Fruit fly (Drosophila melanogaster): ENCODE measurements around the gene neur.

The neur gene

DNA sequence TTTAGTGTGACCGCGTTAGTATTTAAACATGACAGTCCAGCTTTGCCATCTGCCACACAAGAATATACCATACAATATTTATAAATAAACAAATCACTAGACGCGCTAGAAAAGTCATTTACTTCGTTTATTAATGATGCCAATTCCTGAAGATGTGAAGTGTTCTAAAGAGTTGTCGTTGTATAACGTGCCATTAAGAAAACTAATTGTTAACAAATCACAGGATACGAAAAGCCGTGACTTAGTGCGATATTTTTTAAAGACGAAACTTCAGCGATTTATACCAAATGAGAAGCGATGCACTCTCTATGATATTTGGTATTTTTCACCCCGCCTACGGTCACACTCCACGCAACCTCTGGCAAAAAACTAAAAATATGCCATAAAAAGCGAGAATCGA, at the start of gene neur:
Gene neur (minus strand): TSS at position 24 of the 400 bp plus-strand sequence.
- no peak for TF ChIP-seq CG17801 (GFP tag; optimal IDR thresholded peaks at IDR 0.05; ENCODE audit: partially characterized antibody)

DNA sequence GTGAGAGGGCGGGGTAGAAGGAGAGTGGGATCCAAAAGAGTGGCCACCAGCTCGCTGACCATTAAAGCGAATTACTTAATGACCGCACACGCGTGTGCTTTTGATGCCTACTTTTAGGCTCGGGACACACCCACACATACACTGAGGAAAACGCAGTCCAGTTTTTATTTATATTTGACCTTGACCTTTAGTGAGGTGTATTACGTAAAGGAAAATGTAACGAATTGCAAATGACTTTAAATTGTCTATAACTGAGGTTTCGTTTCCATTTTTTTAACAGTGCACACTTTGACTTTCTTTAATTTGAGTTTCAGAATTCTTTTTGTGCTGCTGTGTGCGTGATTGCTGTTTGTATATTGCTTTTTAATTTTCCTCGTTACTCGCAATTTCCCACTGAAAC, 46.0 kb upstream of the neur start:
- TF ChIP-seq CG17801 (GFP tag; optimal IDR thresholded peaks at IDR 0.05; ENCODE audit: partially characterized antibody) = no peak

- no peak for TF ChIP-seq CG17801 (GFP tag; optimal IDR thresholded peaks at IDR 0.05; ENCODE audit: partially characterized antibody)
Observed at dm6 chr3R:9083379-9083778, 44.1 kb upstream of the neur start.

dm6 chr3R:9082332-9082731, 43.1 kb upstream of the neur start:
- no peak for TF ChIP-seq CG17801 (GFP tag; optimal IDR thresholded peaks at IDR 0.05; ENCODE audit: partially characterized antibody)

DNA sequence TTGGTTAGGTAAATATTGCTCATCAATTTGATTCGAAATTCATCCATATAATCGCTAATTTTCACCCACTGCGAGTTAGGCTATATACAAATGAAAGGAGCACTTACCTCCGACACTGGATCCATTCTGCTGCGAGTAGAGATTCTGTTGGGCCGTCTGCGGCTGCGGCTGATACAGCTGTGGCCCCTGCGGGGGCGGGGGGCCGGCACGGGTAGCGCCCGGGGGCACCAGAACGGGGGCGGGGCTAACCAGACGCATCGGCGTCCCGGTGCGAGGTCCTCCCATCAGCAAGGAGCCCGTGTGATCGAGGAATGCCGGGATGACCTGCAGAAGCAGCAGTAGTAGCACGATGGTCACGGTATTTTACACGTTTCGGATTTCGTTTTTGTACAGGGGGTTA, 40.4 kb upstream of the neur start:
- no peak for TF ChIP-seq CG17801 (GFP tag; optimal IDR thresholded peaks at IDR 0.05; ENCODE audit: partially characterized antibody)

DNA sequence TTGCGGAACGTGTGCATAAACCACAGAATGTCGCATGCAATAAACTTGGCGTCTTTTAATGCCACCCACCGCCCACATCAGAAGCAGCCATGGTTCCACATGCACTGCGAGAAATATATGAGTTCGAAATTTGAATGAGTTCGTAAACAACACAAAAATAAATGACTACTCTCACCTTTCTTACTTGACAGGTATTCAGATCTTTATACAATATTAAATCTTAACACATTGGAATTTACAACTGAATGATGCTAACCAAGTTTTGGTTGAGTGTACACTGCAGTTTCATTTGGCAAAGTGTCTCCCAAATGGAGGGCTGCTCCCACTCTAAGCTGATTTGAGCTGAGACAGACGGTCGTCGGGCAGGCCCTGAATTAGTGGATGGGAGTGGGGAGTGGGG, 35.7 kb upstream of the neur start:
- no peak for TF ChIP-seq CG17801 (GFP tag; optimal IDR thresholded peaks at IDR 0.05; ENCODE audit: partially characterized antibody)

dm6 chr3R:9069874-9070273, 30.6 kb upstream of the neur start:
- no peak for TF ChIP-seq CG17801 (GFP tag; optimal IDR thresholded peaks at IDR 0.05; ENCODE audit: partially characterized antibody)

DNA sequence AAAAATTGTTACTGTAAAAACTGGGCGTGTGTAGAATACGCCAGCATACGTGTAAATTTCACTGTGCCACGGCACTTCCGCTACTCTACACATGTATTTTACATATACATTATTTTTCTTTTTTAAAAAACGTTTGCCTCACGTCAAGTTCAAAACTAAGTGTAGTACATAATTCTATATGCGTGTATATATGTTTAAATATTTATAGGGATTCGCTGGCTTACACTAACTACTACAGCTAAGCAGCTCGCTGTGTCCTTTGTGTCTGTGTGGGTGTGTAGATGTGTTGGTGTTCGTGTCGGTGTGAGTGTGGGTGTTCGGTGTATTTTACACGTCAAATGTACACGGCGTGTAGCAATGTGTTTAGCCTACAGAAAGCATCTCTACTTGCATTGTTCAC, 29.1 kb upstream of the neur start:
- TF ChIP-seq CG17801 (GFP tag; optimal IDR thresholded peaks at IDR 0.05; ENCODE audit: partially characterized antibody) = no peak

- TF ChIP-seq CG17801 (GFP tag; optimal IDR thresholded peaks at IDR 0.05; ENCODE audit: partially characterized antibody) = peak; percentile 52
Observed at dm6 chr3R:9064874-9065273, 25.6 kb upstream of the neur start, which contains the start of the genes beag and Ada. beag (minus strand) TSS chr3R:9065078. Ada (plus strand) TSS chr3R:9065183.

dm6 chr3R:9062756-9063155, 23.5 kb upstream of the neur start:
- no peak for TF ChIP-seq CG17801 (GFP tag; optimal IDR thresholded peaks at IDR 0.05; ENCODE audit: partially characterized antibody)

dm6 chr3R:9057398-9058058, 18.3 kb upstream of the neur start:
- TF ChIP-seq CG17801 (GFP tag; optimal IDR thresholded peaks at IDR 0.05; ENCODE audit: partially characterized antibody) = peak; percentile 98

- no peak for TF ChIP-seq CG17801 (GFP tag; optimal IDR thresholded peaks at IDR 0.05; ENCODE audit: partially characterized antibody)
Observed at dm6 chr3R:9057032-9057397, 17.7 kb upstream of the neur start.

dm6 chr3R:9056409-9057031, 17.2 kb upstream of the neur start:
- TF ChIP-seq CG17801 (GFP tag; optimal IDR thresholded peaks at IDR 0.05; ENCODE audit: partially characterized antibody) = no peak

dm6 chr3R:9055119-9056105, 16.1 kb upstream of the neur start:
- TF ChIP-seq CG17801 (GFP tag; optimal IDR thresholded peaks at IDR 0.05; ENCODE audit: partially characterized antibody) = peak; percentile 94

DNA sequence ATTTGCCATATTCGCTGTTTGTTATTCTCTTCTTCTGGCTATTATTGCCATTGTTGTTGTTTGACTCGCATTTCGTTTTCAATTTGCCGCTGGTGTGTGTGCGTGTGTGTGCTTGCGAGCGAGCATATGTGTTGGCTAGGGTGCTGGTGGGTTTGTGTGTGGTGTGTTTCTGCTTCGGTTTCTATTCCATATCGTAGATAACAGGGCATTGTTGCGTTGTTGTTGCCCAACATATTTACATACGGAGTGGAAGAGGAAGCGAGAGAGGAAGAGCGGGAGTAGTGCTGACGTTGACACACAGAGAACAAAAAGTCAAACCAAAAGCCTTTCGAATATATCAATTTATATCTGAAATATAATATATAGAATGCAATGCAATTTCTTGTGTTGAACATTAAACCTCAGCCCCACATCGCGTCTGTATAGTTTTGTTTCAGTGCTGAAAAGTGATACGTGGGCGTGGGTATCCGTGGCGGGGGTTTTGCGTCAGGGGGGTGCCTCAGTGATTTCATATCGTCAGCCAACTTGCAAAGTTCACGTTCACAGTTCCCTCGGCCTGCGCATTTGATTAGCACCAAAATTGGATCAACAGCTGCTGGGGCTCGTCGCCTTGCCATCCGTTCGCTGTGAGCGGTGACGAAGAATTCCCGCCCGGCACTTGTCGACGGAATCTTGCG, 15.3 kb upstream of the neur start:
- TF ChIP-seq CG17801 (GFP tag; optimal IDR thresholded peaks at IDR 0.05; ENCODE audit: partially characterized antibody) = peak; percentile 25
